Comparison of ENCODE assay signal across 2 fruit fly cellular contexts in the genomic region with DNA sequence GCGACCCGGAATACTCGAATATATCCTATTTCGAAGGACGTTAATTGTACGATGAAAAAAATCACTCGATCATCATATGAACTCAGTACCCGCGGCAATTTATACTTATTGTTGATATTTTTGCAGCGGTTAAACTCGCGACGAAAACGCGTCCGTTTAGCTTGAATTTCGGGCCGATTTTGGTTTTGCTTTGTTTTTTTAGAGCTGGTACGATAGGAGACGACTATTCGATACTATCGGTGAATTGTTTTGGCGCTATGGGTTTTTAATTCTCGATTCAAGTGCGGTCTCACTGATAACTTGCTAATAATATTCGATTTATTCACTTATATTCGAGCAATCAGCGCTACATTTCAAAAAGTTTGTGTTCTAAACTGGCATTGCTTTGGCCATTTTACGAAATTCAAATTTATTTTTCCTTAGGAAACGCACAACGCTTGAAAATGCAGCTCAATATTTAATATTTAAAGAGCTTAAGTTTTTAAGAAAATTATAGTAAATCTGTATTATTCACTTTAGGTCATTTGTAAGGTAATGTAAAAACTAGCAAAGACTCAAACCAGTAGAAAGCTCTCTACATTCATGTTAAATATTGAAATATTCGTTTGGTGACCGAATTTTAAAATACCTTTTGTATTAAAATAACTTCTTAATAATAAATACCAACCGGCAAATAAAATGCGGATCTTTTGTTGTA.
A peak's percentile ranks its signal among the peaks of the same experiment; 100 is the strongest.
TF ChIP-seq lines count a peak whose summit lies in the region.

Gene Spn (minus strand): TSS at position 175 of the 697 bp plus-strand sequence.

TF ChIP-seq in whole organism, embryonic, 481 proteins besides CTCF, POLR2A, EP300 and RAD21 (continued from another document and continues in another):
- TF ChIP-seq Rfx (GFP tag; IDR thresholded peaks at IDR 0.05; lab: Robert Waterston, UW) (peak; percentile 72), CG3163 (GFP tag; optimal IDR thresholded peaks at IDR 0.05; lab: Kevin White, UChicago) (no peak), slbo (GFP tag; IDR thresholded peaks at IDR 0.05; lab: Robert Waterston, UW) (peak; percentile 53; the same call in 1 of the 2 replicates), pros (GFP tag; optimal IDR thresholded peaks at IDR 0.05; lab: Kevin White, UChicago) (no peak), Jarid2 (GFP tag; optimal IDR thresholded peaks at IDR 0.05; lab: Kevin White, UChicago) (peak; percentile 81), Hr78 (GFP tag; optimal IDR thresholded peaks at IDR 0.05; lab: Kevin White, UChicago) (no peak), CG8765 (GFP tag; IDR thresholded peaks at IDR 0.05; lab: Robert Waterston, UW) (no peak), CG6689 (GFP tag; IDR thresholded peaks at IDR 0.05; lab: Robert Waterston, UW) (no peak), onecut (GFP tag; IDR thresholded peaks at IDR 0.05; lab: Robert Waterston, UW) (no peak), prd (optimal IDR thresholded peaks at IDR 0.05; lab: Kevin White, UChicago) (no peak), prd (GFP tag; IDR thresholded peaks at IDR 0.05; lab: Robert Waterston, UW) (no peak), ab (GFP tag; optimal IDR thresholded peaks at IDR 0.05; lab: Kevin White, UChicago) (no peak), esg (GFP tag; conservative IDR thresholded peaks at IDR 0.05; lab: Robert Waterston, UW) (no peak), CG1602 (GFP tag; optimal IDR thresholded peaks at IDR 0.05; lab: Kevin White, UChicago) (no peak), hth (optimal IDR thresholded peaks at IDR 0.05; lab: Kevin White, UChicago) (no peak), grau (tag; optimal IDR thresholded peaks at IDR 0.05; lab: Kevin White, UChicago) (no peak), sna (GFP tag; IDR thresholded peaks at IDR 0.05; lab: Robert Waterston, UW; ENCODE audit: partially characterized antibody) (peak; percentile 98), z (GFP tag; IDR thresholded peaks at IDR 0.05; lab: Robert Waterston, UW) (no peak), dimm (GFP tag; IDR thresholded peaks at IDR 0.05; lab: Robert Waterston, UW) (no peak), CG15011 (GFP tag; optimal IDR thresholded peaks at IDR 0.05; lab: Kevin White, UChicago) (no peak), lilli (GFP tag; optimal IDR thresholded peaks at IDR 0.05; lab: Kevin White, UChicago) (peak; percentile 51), CG16813 (GFP tag; IDR thresholded peaks at IDR 0.05; lab: Robert Waterston, UW; ENCODE audit: partially characterized antibody) (peak; percentile 98), CG2712 (tag; optimal IDR thresholded peaks at IDR 0.05; lab: Kevin White, UChicago) (peak; percentile 39), hbn (GFP tag; IDR thresholded peaks at IDR 0.05; lab: Robert Waterston, UW; ENCODE audit: partially characterized antibody) (peak; percentile 99), Hr3 (GFP tag; optimal IDR thresholded peaks at IDR 0.05; lab: Kevin White, UChicago) (no peak), CG10462 (GFP tag; optimal IDR thresholded peaks at IDR 0.05; lab: Kevin White, UChicago) (no peak), CG43689 (GFP tag; IDR thresholded peaks at IDR 0.05; lab: Robert Waterston, UW) (no peak), CG10366 (GFP tag; IDR thresholded peaks at IDR 0.05; lab: Robert Waterston, UW) (no peak), lola (GFP tag; optimal IDR thresholded peaks at IDR 0.05; lab: Kevin White, UChicago) (no peak), Camta (GFP tag; optimal IDR thresholded peaks at IDR 0.05; lab: Kevin White, UChicago) (no peak), Hmr (GFP tag; optimal IDR thresholded peaks at IDR 0.05; lab: Kevin White, UChicago) (peak; percentile 73), CG8944 (GFP tag; optimal IDR thresholded peaks at IDR 0.05; lab: Kevin White, UChicago) (no peak), tx (GFP tag; optimal IDR thresholded peaks at IDR 0.05; lab: Kevin White, UChicago) (no peak), fru (optimal IDR thresholded peaks at IDR 0.05; lab: Kevin White, UChicago) (no peak), sim (GFP tag; IDR thresholded peaks at IDR 0.05; lab: Robert Waterston, UW) (no peak), grn (GFP tag; optimal IDR thresholded peaks at IDR 0.05; lab: Kevin White, UChicago) (peak; percentile 8), gt (GFP tag; IDR thresholded peaks at IDR 0.05; lab: Robert Waterston, UW) (no peak), CG12659 (GFP tag; optimal IDR thresholded peaks at IDR 0.05; lab: Kevin White, UChicago) (peak; percentile 80), CG18476 (GFP tag; optimal IDR thresholded peaks at IDR 0.05; lab: Kevin White, UChicago) (no peak), Opbp (GFP tag; IDR thresholded peaks at IDR 0.05; lab: Robert Waterston, UW; ENCODE audit: partially characterized antibody) (peak; percentile 98), Ada2b (GFP tag; IDR thresholded peaks at IDR 0.05; lab: Robert Waterston, UW) (no peak), Atf6 (GFP tag; IDR thresholded peaks at IDR 0.05; lab: Robert Waterston, UW) (no peak), lab (GFP tag; optimal IDR thresholded peaks at IDR 0.05; lab: Kevin White, UChicago) (no peak), Mes4 (GFP tag; optimal IDR thresholded peaks at IDR 0.05; lab: Kevin White, UChicago) (no peak), ro (GFP tag; IDR thresholded peaks at IDR 0.05; lab: Robert Waterston, UW) (no peak), danr (GFP tag; IDR thresholded peaks at IDR 0.05; lab: Robert Waterston, UW) (no peak), chinmo (GFP tag; IDR thresholded peaks at IDR 0.05; lab: Robert Waterston, UW; ENCODE audit: partially characterized antibody) (peak; percentile 99), CG11723 (GFP tag; optimal IDR thresholded peaks at IDR 0.05; lab: Kevin White, UChicago) (no peak), CG32767 (GFP tag; IDR thresholded peaks at IDR 0.05; lab: Robert Waterston, UW) (no peak), fd102C (GFP tag; optimal IDR thresholded peaks at IDR 0.05; lab: Kevin White, UChicago) (no peak), CG12236 (GFP tag; optimal IDR thresholded peaks at IDR 0.05; lab: Kevin White, UChicago) (no peak), CG7556 (GFP tag; optimal IDR thresholded peaks at IDR 0.05; lab: Kevin White, UChicago) (no peak), CG17568 (GFP tag; optimal IDR thresholded peaks at IDR 0.05; lab: Kevin White, UChicago) (no peak), CG4404 (GFP tag; IDR thresholded peaks at IDR 0.05; lab: Robert Waterston, UW) (no peak), CG10267 (tag; optimal IDR thresholded peaks at IDR 0.05; lab: Kevin White, UChicago) (peak; percentile 61), wdn (GFP tag; IDR thresholded peaks at IDR 0.05; lab: Robert Waterston, UW) (no peak), gro (GFP tag; optimal IDR thresholded peaks at IDR 0.05; lab: Kevin White, UChicago) (peak; percentile 76), CG12942 (GFP tag; optimal IDR thresholded peaks at IDR 0.05; lab: Kevin White, UChicago) (no peak), gsb (GFP tag; IDR thresholded peaks at IDR 0.05; lab: Robert Waterston, UW) (no peak), ttk (GFP tag; IDR thresholded peaks at IDR 0.05; lab: Robert Waterston, UW) (no peak), Oli (tag; optimal IDR thresholded peaks at IDR 0.05; lab: Kevin White, UChicago) (no peak), Hr39 (optimal IDR thresholded peaks at IDR 0.05; lab: Kevin White, UChicago) (no peak), repo (GFP tag; optimal IDR thresholded peaks at IDR 0.05; lab: Kevin White, UChicago) (no peak), zen (tag; optimal IDR thresholded peaks at IDR 0.05; lab: Kevin White, UChicago) (peak; percentile 46), BEAF-32 (GFP tag; optimal IDR thresholded peaks at IDR 0.05; lab: Kevin White, UChicago) (peak; percentile 99)

TF ChIP-seq in whole organism, prepupa, 60 proteins besides CTCF, POLR2A, EP300 and RAD21 (continued from another document):
- TF ChIP-seq Gug (GFP tag; IDR thresholded peaks at IDR 0.05; lab: Robert Waterston, UW): no peak
- no peak for TF ChIP-seq Smox (GFP tag; optimal IDR thresholded peaks at IDR 0.05; lab: Kevin White, UChicago)
- no peak for TF ChIP-seq CG32006 (GFP tag; optimal IDR thresholded peaks at IDR 0.05; lab: Kevin White, UChicago)
- peak; percentile 57 for TF ChIP-seq CG15336 (GFP tag; IDR thresholded peaks at IDR 0.05; lab: Robert Waterston, UW)
- TF ChIP-seq CG10669 (GFP tag; optimal IDR thresholded peaks at IDR 0.05; lab: Kevin White, UChicago): no peak
- TF ChIP-seq achi (GFP tag; optimal IDR thresholded peaks at IDR 0.05; lab: Kevin White, UChicago): no peak
- TF ChIP-seq CG8319 (GFP tag; optimal IDR thresholded peaks at IDR 0.05; lab: Kevin White, UChicago): no peak
- no peak for TF ChIP-seq salr (GFP tag; optimal IDR thresholded peaks at IDR 0.05; lab: Kevin White, UChicago)
- TF ChIP-seq CG4318 (GFP tag; optimal IDR thresholded peaks at IDR 0.05; lab: Kevin White, UChicago): no peak
- TF ChIP-seq CG6808 (GFP tag; optimal IDR thresholded peaks at IDR 0.05; lab: Kevin White, UChicago): peak; percentile 33
- TF ChIP-seq CG3919 (GFP tag; optimal IDR thresholded peaks at IDR 0.05; lab: Kevin White, UChicago): no peak
- peak; percentile 25 for TF ChIP-seq dac (GFP tag; optimal IDR thresholded peaks at IDR 0.05; lab: Kevin White, UChicago)
